Fruit fly (Drosophila melanogaster) whole organism, pupa: ENCODE data around the gene COX5A.

Experiments used
- CG10348 ChIP-seq: fragments of 200-800 bp; sonication (Bioruptor generic); IDR thresholded peaks from 2 replicates; pipeline ENCODE4 v1.3.6; 2022; ENCODE audit warnings: missing biosample characterization, missing genetic modification characterization
- CG12605 ChIP-seq: fragments of 200-800 bp; sonication (Bioruptor generic); IDR thresholded peaks from 2 replicates; pipeline ENCODE4 v1.3.6; 2022; ENCODE audit warnings: missing biosample characterization, missing genetic modification characterization
- CG13204 ChIP-seq: fragments of 200-800 bp; sonication (Bioruptor generic); optimal IDR thresholded peaks from 2 replicates; lab custom pipeline; 2018; ENCODE audit warnings: missing biosample characterization, mild to moderate bottlenecking, missing genetic modification characterization, moderate library complexity
- CG14655 ChIP-seq: fragments of 200-800 bp; sonication (Bioruptor generic); optimal IDR thresholded peaks from 3 replicates; lab custom pipeline; 2017; ENCODE audit warnings: mild to moderate bottlenecking, missing biosample characterization, missing genetic modification reagents, missing genetic modification characterization
- CG15710 ChIP-seq: fragments of 200-800 bp; sonication (Bioruptor generic); optimal IDR thresholded peaks from 2 replicates; lab custom pipeline; 2018; ENCODE audit warnings: missing biosample characterization, mild to moderate bottlenecking, missing genetic modification characterization, moderate library complexity
- CG17806 ChIP-seq: fragments of 200-800 bp; sonication (Bioruptor generic); optimal IDR thresholded peaks from 2 replicates; lab custom pipeline; 2018; ENCODE audit warnings: missing biosample characterization, mild to moderate bottlenecking, missing genetic modification characterization, moderate library complexity
- CG32121 ChIP-seq: fragments of 200-800 bp; sonication (Bioruptor generic); IDR thresholded peaks from 2 replicates; pipeline ENCODE4 v1.3.6; 2022; ENCODE audit warnings: missing biosample characterization, missing genetic modification characterization
- CG34367 ChIP-seq: fragments of 200-800 bp; sonication (Bioruptor generic); optimal IDR thresholded peaks from 2 replicates; lab custom pipeline; 2018; ENCODE audit warnings: missing biosample characterization, mild to moderate bottlenecking, missing genetic modification characterization
- CG4496 ChIP-seq: fragments of 200-800 bp; sonication (Bioruptor generic); IDR thresholded peaks from 3 replicates; pipeline ENCODE4 v1.3.6; 2022; ENCODE audit warnings: missing biosample characterization, missing genetic modification characterization
- CG8159 ChIP-seq: fragments of 200-800 bp; sonication (Bioruptor generic); optimal IDR thresholded peaks from 3 replicates; lab custom pipeline; 2018; ENCODE audit warnings: missing biosample characterization, mild to moderate bottlenecking, missing genetic modification characterization, moderate library complexity
- CG8301 ChIP-seq: fragments of 200-800 bp; sonication (Bioruptor generic); optimal IDR thresholded peaks from 2 replicates; lab custom pipeline; 2018; ENCODE audit warnings: missing biosample characterization, mild to moderate bottlenecking, missing genetic modification characterization
- CG9948 ChIP-seq: fragments of 200-800 bp; sonication (Bioruptor generic); optimal IDR thresholded peaks from 2 replicates; lab custom pipeline; 2018; ENCODE audit warnings: missing biosample characterization, mild to moderate bottlenecking, missing genetic modification characterization, moderate library complexity
- D1 ChIP-seq: fragments of 200-800 bp; sonication (Bioruptor generic); optimal IDR thresholded peaks from 2 replicates; lab custom pipeline; 2018; ENCODE audit warnings: missing biosample characterization, mild to moderate bottlenecking, missing genetic modification characterization, moderate library complexity
- EcR ChIP-seq: fragments of 200-800 bp; sonication (Bioruptor generic); optimal IDR thresholded peaks from 3 replicates; lab custom pipeline; 2019; ENCODE audit warnings: missing biosample characterization, missing genetic modification characterization, mild to moderate bottlenecking, moderate library complexity, missing genetic modification reagents
- Ets98B ChIP-seq: fragments of 200-800 bp; sonication (Bioruptor generic); IDR thresholded peaks from 2 replicates; pipeline ENCODE4 v1.3.6; 2022; ENCODE audit warnings: missing biosample characterization, missing genetic modification characterization
- Pif1A ChIP-seq: fragments of 200-800 bp; sonication (Bioruptor generic); optimal IDR thresholded peaks from 3 replicates; lab custom pipeline; 2016; ENCODE audit warnings: missing biosample characterization, missing genetic modification characterization
- Pif1B ChIP-seq: fragments of 200-800 bp; sonication (Bioruptor generic); optimal IDR thresholded peaks from 3 replicates; lab custom pipeline; 2016; ENCODE audit warnings: missing biosample characterization, missing genetic modification characterization
- Snoo ChIP-seq: fragments of 200-800 bp; sonication (Bioruptor generic); optimal IDR thresholded peaks from 3 replicates; lab custom pipeline; 2017; ENCODE audit warnings: missing biosample characterization, mild to moderate bottlenecking, missing genetic modification characterization, inconsistent platforms
- fd96Ca ChIP-seq: fragments of 200-800 bp; sonication (Bioruptor generic); IDR thresholded peaks from 3 replicates; pipeline ENCODE4 v1.3.6; 2022; ENCODE audit warnings: missing biosample characterization, missing genetic modification characterization
- gl ChIP-seq: fragments of 200-800 bp; sonication (Bioruptor generic); optimal IDR thresholded peaks from 2 replicates; lab custom pipeline; 2018; ENCODE audit warnings: missing biosample characterization, mild to moderate bottlenecking, missing genetic modification characterization
- rn ChIP-seq: fragments of 200-800 bp; sonication (Bioruptor generic); IDR thresholded peaks from 2 replicates; pipeline ENCODE4 v1.3.6; 2022; ENCODE audit warnings: missing biosample characterization, missing genetic modification characterization

Gene COX5A

dm6 chr3R:11779357-11780018 is 39.7 kb upstream of the COX5A start:
- TF ChIP-seq Pif1B (GFP tag; lab: Kevin White, UChicago) = peak; percentile 91
- TF ChIP-seq CG34367 (tag; lab: Kevin White, UChicago) = peak; percentile 92
- TF ChIP-seq CG12605 (GFP tag; lab: Robert Waterston, UW) = peak; percentile 74
- peak; percentile 96 for TF ChIP-seq CG8159 (tag; lab: Kevin White, UChicago)
- peak; percentile 90 for TF ChIP-seq Pif1A (GFP tag; lab: Kevin White, UChicago)
- peak; percentile 68 for TF ChIP-seq rn (GFP tag; lab: Robert Waterston, UW)
- 0 out of 2 replicates have a peak, but pooled peaks have one; percentile 8 for TF ChIP-seq CG10348 (GFP tag; lab: Robert Waterston, UW)
- peak; percentile 16 for TF ChIP-seq CG13204 (GFP tag; lab: Kevin White, UChicago)
- TF ChIP-seq CG9948 = peak; percentile 95
- peak; percentile 30; the same call in 1 of the 3 replicates for TF ChIP-seq fd96Ca (GFP tag; lab: Robert Waterston, UW)
- TF ChIP-seq CG32121 (GFP tag; lab: Robert Waterston, UW) = peak; percentile 47
- peak; percentile 94 for TF ChIP-seq CG17806 (tag; lab: Kevin White, UChicago)
- TF ChIP-seq gl (tag; lab: Kevin White, UChicago) = peak; percentile 71
- TF ChIP-seq CG15710 = peak; percentile 94
- peak; percentile 61 for TF ChIP-seq Ets98B (GFP tag; lab: Robert Waterston, UW)
- TF ChIP-seq CG14655 (GFP tag; lab: Kevin White, UChicago) = peak; percentile 92
- TF ChIP-seq Snoo (tag; lab: Kevin White, UChicago) = peak; percentile 89
- peak; percentile 89 for TF ChIP-seq D1 (tag; lab: Kevin White, UChicago)
- TF ChIP-seq EcR (GFP tag; lab: Kevin White, UChicago) = peak; percentile 91
- TF ChIP-seq CG4496 (GFP tag; lab: Robert Waterston, UW) = peak; percentile 65
- peak; percentile 87 for TF ChIP-seq CG8301 (tag; lab: Kevin White, UChicago)

- TF ChIP-seq Ets98B (GFP tag; lab: Robert Waterston, UW) = peak; percentile 94
- peak; percentile 96 for TF ChIP-seq Snoo (tag; lab: Kevin White, UChicago)
- peak; percentile 98 for TF ChIP-seq CG17806 (tag; lab: Kevin White, UChicago)
- peak; percentile 92 for TF ChIP-seq rn (GFP tag; lab: Robert Waterston, UW)
- TF ChIP-seq CG34367 (tag; lab: Kevin White, UChicago) = peak; percentile 96
- TF ChIP-seq CG10348 (GFP tag; lab: Robert Waterston, UW) = peak; percentile 55; the same call in 1 of the 2 replicates
- TF ChIP-seq D1 (tag; lab: Kevin White, UChicago) = peak; percentile 99
- TF ChIP-seq CG14655 (GFP tag; lab: Kevin White, UChicago) = peak; percentile 99
- TF ChIP-seq gl (tag; lab: Kevin White, UChicago) = peak; percentile 86
- TF ChIP-seq CG12605 (GFP tag; lab: Robert Waterston, UW) = peak; percentile 89
- peak; percentile 96 for TF ChIP-seq Pif1B (GFP tag; lab: Kevin White, UChicago)
- TF ChIP-seq EcR (GFP tag; lab: Kevin White, UChicago) = peak; percentile 8
- TF ChIP-seq CG9948 = peak; percentile 99
- TF ChIP-seq CG4496 (GFP tag; lab: Robert Waterston, UW) = peak; percentile 97
- TF ChIP-seq CG8159 (tag; lab: Kevin White, UChicago) = peak; percentile 99
- peak; percentile 93 for TF ChIP-seq CG32121 (GFP tag; lab: Robert Waterston, UW)
- TF ChIP-seq CG15710 = peak; percentile 98
- peak; percentile 97 for TF ChIP-seq CG8301 (tag; lab: Kevin White, UChicago)
- TF ChIP-seq CG13204 (GFP tag; lab: Kevin White, UChicago) = peak; percentile 82
- TF ChIP-seq Pif1A (GFP tag; lab: Kevin White, UChicago) = peak; percentile 89
- peak; percentile 89 for TF ChIP-seq fd96Ca (GFP tag; lab: Robert Waterston, UW)
Measured at dm6 chr3R:11780181-11780688, 38.9 kb upstream of the COX5A start.

dm6 chr3R:11786695-11787226 is 32.4 kb upstream of the COX5A start, which contains the start of the genes prd1 and HisCl1:
Gene prd1 (minus strand): TSS chr3R:11787014.
Gene HisCl1 (plus strand): TSS chr3R:11787176.
- TF ChIP-seq CG15710 (peak; percentile 66), D1 (tag; lab: Kevin White, UChicago) (no peak), CG17806 (tag; lab: Kevin White, UChicago) (peak; percentile 55), CG34367 (tag; lab: Kevin White, UChicago) (peak; percentile 51), CG14655 (GFP tag; lab: Kevin White, UChicago) (no peak), fd96Ca (GFP tag; lab: Robert Waterston, UW) (peak; percentile 51; the same call in 1 of the 3 replicates), Snoo (tag; lab: Kevin White, UChicago) (peak; percentile 67), EcR (GFP tag; lab: Kevin White, UChicago) (peak; percentile 73), CG10348 (GFP tag; lab: Robert Waterston, UW) (peak; percentile 62; the same call in 1 of the 2 replicates), Pif1B (GFP tag; lab: Kevin White, UChicago) (no peak), CG9948 (peak; percentile 53), rn (GFP tag; lab: Robert Waterston, UW) (peak; percentile 57; the same call in 1 of the 2 replicates), CG12605 (GFP tag; lab: Robert Waterston, UW) (no peak), Pif1A (GFP tag; lab: Kevin White, UChicago) (no peak), gl (tag; lab: Kevin White, UChicago) (no peak), Ets98B (GFP tag; lab: Robert Waterston, UW) (peak; percentile 30; the same call in 1 of the 2 replicates), CG8159 (tag; lab: Kevin White, UChicago) (no peak), CG32121 (GFP tag; lab: Robert Waterston, UW) (peak; percentile 51; the same call in 1 of the 2 replicates), CG8301 (tag; lab: Kevin White, UChicago) (no peak), CG13204 (GFP tag; lab: Kevin White, UChicago) (no peak), CG4496 (GFP tag; lab: Robert Waterston, UW) (peak; percentile 64; the same call in 1 of the 3 replicates)
- TF ChIP-seq, all 21 proteins: peak for 12

dm6 chr3R:11796780-11797179 is 22.4 kb upstream of the COX5A start, which contains the start of gene Sbf:
Gene Sbf (minus strand): TSS chr3R:11796948.
- TF ChIP-seq EcR (GFP tag; lab: Kevin White, UChicago) = no peak
- no peak for TF ChIP-seq gl (tag; lab: Kevin White, UChicago)
- TF ChIP-seq CG9948 = no peak
- TF ChIP-seq Pif1B (GFP tag; lab: Kevin White, UChicago) = no peak
- TF ChIP-seq CG13204 (GFP tag; lab: Kevin White, UChicago) = no peak
- TF ChIP-seq CG10348 (GFP tag; lab: Robert Waterston, UW) = no peak
